Fruit fly (Drosophila melanogaster) whole organism, embryonic: ENCODE measurements around the gene Trf.
A peak's percentile ranks its signal among the peaks of the same experiment; 100 is the strongest.

Experiments used
- B-H1 ChIP-seq: fragments of 200-800 bp; sonication (Bioruptor generic); IDR thresholded peaks from 3 replicates; pipeline ENCODE4 v1.3.6; 2022; ENCODE audit warnings: missing biosample characterization, missing genetic modification characterization
- C15 ChIP-seq: fragments of 200-800 bp; sonication (Bioruptor generic); IDR thresholded peaks from 3 replicates; pipeline ENCODE4 v1.3.6; 2022; ENCODE audit warnings: missing biosample characterization, missing genetic modification characterization
- CG10274 ChIP-seq: fragments of 200-800 bp; sonication (Bioruptor generic); optimal IDR thresholded peaks from 3 replicates; lab custom pipeline; 2017; ENCODE audit warnings: missing biosample characterization, mild to moderate bottlenecking, missing genetic modification characterization
- CG10321 ChIP-seq: fragments of 200-800 bp; sonication (Bioruptor generic); IDR thresholded peaks from 2 replicates; pipeline ENCODE4 v1.3.6; 2022; ENCODE audit warnings: missing biosample characterization, missing genetic modification characterization
- CG10462 ChIP-seq: fragments of 200-800 bp; sonication (Bioruptor generic); optimal IDR thresholded peaks from 2 replicates; lab custom pipeline; 2016; ENCODE audit warnings: missing biosample characterization, missing genetic modification characterization
- CG10979 ChIP-seq: fragments of 200-800 bp; sonication (Bioruptor generic); optimal IDR thresholded peaks from 2 replicates; lab custom pipeline; 2018; ENCODE audit warnings: missing biosample characterization, mild to moderate bottlenecking, missing genetic modification characterization, moderate library complexity
- CG11504 ChIP-seq: fragments of 200-800 bp; sonication (Bioruptor generic); optimal IDR thresholded peaks from 3 replicates; lab custom pipeline; 2019; ENCODE audit warnings: missing biosample characterization, mild to moderate bottlenecking, missing genetic modification characterization, moderate library complexity
- CG13123 ChIP-seq: fragments of 200-800 bp; sonication (Bioruptor generic); optimal IDR thresholded peaks from 2 replicates; lab custom pipeline; 2016; ENCODE audit warnings: missing biosample characterization, missing genetic modification characterization
- CG14710 ChIP-seq: fragments of 200-800 bp; sonication (Bioruptor generic); optimal IDR thresholded peaks from 3 replicates; lab custom pipeline; 2019; ENCODE audit warnings: missing biosample characterization, mild to moderate bottlenecking, missing genetic modification characterization, moderate library complexity
- CG17359 ChIP-seq: fragments of 200-800 bp; sonication (Bioruptor generic); optimal IDR thresholded peaks from 3 replicates; lab custom pipeline; 2018; ENCODE audit warnings: missing biosample characterization, mild to moderate bottlenecking, missing genetic modification characterization, moderate library complexity
- CG1832 ChIP-seq: fragments of 200-800 bp; sonication (Bioruptor generic); optimal IDR thresholded peaks from 2 replicates; lab custom pipeline; 2017; ENCODE audit warnings: missing biosample characterization, mild to moderate bottlenecking, missing genetic modification characterization, inconsistent platforms
- CG18619 ChIP-seq: fragments of 200-800 bp; sonication (Bioruptor generic); optimal IDR thresholded peaks from 3 replicates; lab custom pipeline; 2017; ENCODE audit warnings: missing biosample characterization, mild to moderate bottlenecking, missing genetic modification characterization
- CG2116 ChIP-seq: fragments of 200-800 bp; sonication (Bioruptor generic); optimal IDR thresholded peaks from 3 replicates; lab custom pipeline; 2018; ENCODE audit warnings: missing biosample characterization, mild to moderate bottlenecking, missing genetic modification characterization
- CG3407 ChIP-seq: fragments of 200-800 bp; sonication (Bioruptor generic); optimal IDR thresholded peaks from 2 replicates; lab custom pipeline; 2018; ENCODE audit warnings: missing biosample characterization, mild to moderate bottlenecking, missing genetic modification characterization
- CG4730 ChIP-seq: fragments of 200-800 bp; sonication (Bioruptor generic); IDR thresholded peaks from 2 replicates; pipeline ENCODE4 v1.3.6; 2022; ENCODE audit warnings: missing biosample characterization, missing genetic modification characterization
- CG6272 ChIP-seq: fragments of 200-800 bp; sonication (Bioruptor generic); IDR thresholded peaks from 2 replicates; pipeline ENCODE4 v1.3.6; 2022; ENCODE audit warnings: missing biosample characterization, missing genetic modification characterization
- CG6813 ChIP-seq: fragments of 200-800 bp; sonication (Bioruptor generic); optimal IDR thresholded peaks from 2 replicates; lab custom pipeline; 2017; ENCODE audit warnings: missing biosample characterization, missing genetic modification characterization, mild to moderate bottlenecking, moderate library complexity, missing genetic modification reagents
- CG7372 ChIP-seq: fragments of 200-800 bp; sonication (Bioruptor generic); IDR thresholded peaks from 2 replicates; pipeline ENCODE4 v1.3.6; 2022; ENCODE audit warnings: missing biosample characterization, missing genetic modification characterization
- CG8089 ChIP-seq: fragments of 200-800 bp; sonication (Bioruptor generic); optimal IDR thresholded peaks from 3 replicates; lab custom pipeline; 2016; ENCODE audit warnings: missing biosample characterization, missing genetic modification characterization
- CG8765 ChIP-seq: fragments of 200-800 bp; sonication (Bioruptor generic); IDR thresholded peaks from 2 replicates; pipeline ENCODE4 v1.3.6; 2022; ENCODE audit warnings: missing biosample characterization, missing genetic modification characterization
- CG9437 ChIP-seq: fragments of 200-800 bp; sonication (Bioruptor generic); optimal IDR thresholded peaks from 2 replicates; lab custom pipeline; 2018; ENCODE audit warnings: missing biosample characterization, mild to moderate bottlenecking, missing genetic modification characterization
- Dad ChIP-seq: fragments of 200-800 bp; sonication (Bioruptor generic); optimal IDR thresholded peaks from 3 replicates; lab custom pipeline; 2016; ENCODE audit warnings: missing biosample characterization, missing genetic modification characterization
- Dbx ChIP-seq: fragments of 200-800 bp; sonication (Bioruptor generic); IDR thresholded peaks from 3 replicates; pipeline ENCODE4 v1.3.6; 2022; ENCODE audit warnings: missing biosample characterization, missing genetic modification characterization
- E2f1 ChIP-seq: fragments of 200-800 bp; sonication (Bioruptor generic); IDR thresholded peaks from 2 replicates; pipeline ENCODE4 v1.3.6; 2022; ENCODE audit warnings: missing biosample characterization, missing genetic modification characterization
- Elba2 ChIP-seq: fragments of 200-800 bp; sonication (Bioruptor generic); optimal IDR thresholded peaks from 3 replicates; lab custom pipeline; 2016; ENCODE audit warnings: missing biosample characterization, missing genetic modification characterization
- Ets65A ChIP-seq: fragments of 200-800 bp; sonication (Bioruptor generic); peaks from one replicate; lab custom pipeline; 2016; ENCODE audit warnings: missing biosample characterization, missing genetic modification characterization
- HLHmδ ChIP-seq: fragments of 200-800 bp; sonication (Bioruptor generic); optimal IDR thresholded peaks from 2 replicates; lab custom pipeline; 2018; ENCODE audit warnings: missing biosample characterization, mild to moderate bottlenecking, missing genetic modification characterization, moderate library complexity
- HmgD ChIP-seq: fragments of 200-800 bp; sonication (Bioruptor generic); optimal IDR thresholded peaks from 3 replicates; lab custom pipeline; 2016; ENCODE audit warnings: missing biosample characterization, missing genetic modification characterization
- Hsf ChIP-seq: fragments of 200-800 bp; sonication (Bioruptor generic); optimal IDR thresholded peaks from 3 replicates; lab custom pipeline; 2016; ENCODE audit warnings: missing biosample characterization, missing genetic modification characterization
- Oaz ChIP-seq: fragments of 200-800 bp; sonication (Bioruptor generic); IDR thresholded peaks from 2 replicates; pipeline ENCODE4 v1.3.6; 2022; ENCODE audit warnings: missing biosample characterization, missing genetic modification characterization
- Rx ChIP-seq: fragments of 200-800 bp; sonication (Bioruptor generic); IDR thresholded peaks from 2 replicates; pipeline ENCODE4 v1.3.6; 2022; ENCODE audit warnings: missing biosample characterization, missing genetic modification characterization
- Xrp1 ChIP-seq: fragments of 200-800 bp; sonication (Bioruptor generic); IDR thresholded peaks from 2 replicates; pipeline ENCODE4 v1.3.6; 2022; ENCODE audit warnings: missing biosample characterization, missing genetic modification characterization
- ap ChIP-seq: fragments of 200-800 bp; sonication (Bioruptor generic); IDR thresholded peaks from 2 replicates; pipeline ENCODE4 v1.3.6; 2022; ENCODE audit warnings: missing biosample characterization, missing genetic modification characterization
- ara ChIP-seq: fragments of 200-800 bp; sonication (Bioruptor generic); IDR thresholded peaks from 2 replicates; pipeline ENCODE4 v1.3.6; 2022; ENCODE audit warnings: missing biosample characterization, missing genetic modification characterization
- bcd ChIP-seq: fragments of 200-800 bp; sonication (Bioruptor generic); optimal IDR thresholded peaks from 2 replicates; lab custom pipeline; 2017; ENCODE audit warnings: missing biosample characterization, mild to moderate bottlenecking, missing genetic modification characterization
- bowl ChIP-seq: fragments of 200-800 bp; sonication (Bioruptor generic); IDR thresholded peaks from 2 replicates; pipeline ENCODE4 v1.3.6; 2022; ENCODE audit warnings: missing biosample characterization, missing genetic modification characterization
- bsh ChIP-seq, 2 experiments: fragments of 200-800 bp; sonication (Bioruptor generic); optimal IDR thresholded peaks; 2 replicates each; lab custom pipeline; 2017 to 2018; ENCODE audit warnings: mild to moderate bottlenecking in 2 of 2, missing biosample characterization in 2 of 2, missing genetic modification characterization in 2 of 2, moderate library complexity in 1 of 2
- ems ChIP-seq: fragments of 200-800 bp; sonication (Bioruptor generic); optimal IDR thresholded peaks from 3 replicates; lab custom pipeline; 2016; ENCODE audit warnings: missing biosample characterization, missing genetic modification characterization
- fd102C ChIP-seq: fragments of 200-800 bp; sonication (Bioruptor generic); optimal IDR thresholded peaks from 2 replicates; lab custom pipeline; 2018; ENCODE audit warnings: missing biosample characterization, mild to moderate bottlenecking, missing genetic modification characterization, moderate library complexity
- gcm ChIP-seq: fragments of 200-800 bp; sonication (Bioruptor generic); optimal IDR thresholded peaks from 2 replicates; lab custom pipeline; 2019; ENCODE audit warnings: missing biosample characterization, mild to moderate bottlenecking, missing genetic modification characterization, moderate library complexity
- hbn ChIP-seq: fragments of 200-800 bp; sonication (Bioruptor generic); IDR thresholded peaks from 2 replicates; pipeline ENCODE4 v1.3.6; 2022; ENCODE audit warnings: missing biosample characterization, missing genetic modification characterization; ENCODE audit not compliant: partially characterized antibody
- jigr1 ChIP-seq: fragments of 200-800 bp; sonication (Bioruptor generic); IDR thresholded peaks from 3 replicates; pipeline ENCODE4 v1.3.6; 2022; ENCODE audit warnings: missing biosample characterization, missing genetic modification characterization
- jumu ChIP-seq: fragments of 200-800 bp; sonication (Bioruptor generic); optimal IDR thresholded peaks from 3 replicates; lab custom pipeline; 2016; ENCODE audit warnings: missing biosample characterization, missing genetic modification characterization
- lola ChIP-seq, 3 experiments: fragments of >200 bp in 2 of 3; fragments of 200-800 bp in 1 of 3; sonication (Bioruptor generic) in 1 of 3; optimal IDR thresholded peaks; 2 replicates each; lab custom pipeline; 2017 to 2019; ENCODE audit warnings: missing biosample characterization in 3 of 3, missing genetic modification characterization in 3 of 3, mild to moderate bottlenecking in 1 of 3, moderate library complexity in 1 of 3
- maf-S ChIP-seq: fragments of 200-800 bp; sonication (Bioruptor generic); optimal IDR thresholded peaks from 2 replicates; lab custom pipeline; 2016; ENCODE audit warnings: missing biosample characterization, missing genetic modification characterization
- nau ChIP-seq: fragments of 200-800 bp; sonication (Bioruptor generic); optimal IDR thresholded peaks from 3 replicates; lab custom pipeline; 2017; ENCODE audit warnings: missing biosample characterization, mild to moderate bottlenecking, missing genetic modification characterization, missing genetic modification reagents
- odd ChIP-seq: fragments of 200-800 bp; sonication (Bioruptor generic); optimal IDR thresholded peaks from 2 replicates; lab custom pipeline; 2017; ENCODE audit warnings: missing biosample characterization, mild to moderate bottlenecking, missing genetic modification characterization
- run ChIP-seq: fragments of 200-800 bp; sonication (Bioruptor generic); optimal IDR thresholded peaks from 3 replicates; lab custom pipeline; 2018; ENCODE audit warnings: missing biosample characterization, mild to moderate bottlenecking, missing genetic modification characterization
- shn ChIP-seq: fragments of 200-800 bp; sonication (Bioruptor generic); optimal IDR thresholded peaks from 3 replicates; lab custom pipeline; 2016; ENCODE audit warnings: missing biosample characterization, missing genetic modification characterization
- tna ChIP-seq: fragments of 200-800 bp; sonication (Bioruptor generic); IDR thresholded peaks from 2 replicates; pipeline ENCODE4 v1.3.6; 2022; ENCODE audit warnings: missing biosample characterization, missing genetic modification characterization; ENCODE audit not compliant: partially characterized antibody
- trh ChIP-seq: fragments of 200-800 bp; sonication (Bioruptor generic); optimal IDR thresholded peaks from 2 replicates; lab custom pipeline; 2016; ENCODE audit warnings: missing biosample characterization, missing genetic modification characterization
- tx ChIP-seq: fragments of 200-800 bp; sonication (Bioruptor generic); optimal IDR thresholded peaks from 2 replicates; lab custom pipeline; 2016; ENCODE audit warnings: missing biosample characterization, missing genetic modification characterization
- yki ChIP-seq: fragments of >200 bp; optimal IDR thresholded peaks from 3 replicates; lab custom pipeline; 2018

Trf gene

dm6 chr2L:8072692-8073091, at the start of gene Trf, which contains the start of gene MED20 (continued):
- no peak for TF ChIP-seq ems (GFP tag; lab: Kevin White, UChicago)
- no peak for TF ChIP-seq Ets65A (GFP tag; lab: Kevin White, UChicago)
- TF ChIP-seq CG4730 (GFP tag; lab: Robert Waterston, UW) = no peak
- no peak for TF ChIP-seq tx (GFP tag; lab: Kevin White, UChicago)
- TF ChIP-seq CG17359 (tag; lab: Kevin White, UChicago) = no peak
- no peak for TF ChIP-seq Oaz (GFP tag; lab: Robert Waterston, UW)
- TF ChIP-seq jumu = no peak
- TF ChIP-seq run (tag; lab: Kevin White, UChicago) = no peak
- TF ChIP-seq CG10274 (GFP tag; lab: Kevin White, UChicago) = no peak
- no peak for TF ChIP-seq ap (GFP tag; lab: Robert Waterston, UW)
- TF ChIP-seq fd102C (GFP tag; lab: Kevin White, UChicago) = no peak
- no peak for TF ChIP-seq Dad (GFP tag; lab: Kevin White, UChicago)
- TF ChIP-seq bsh (GFP tag; optimal IDR thresholded peaks at IDR 0.05; lab: Kevin White, UChicago) = no peak
- TF ChIP-seq CG1832 (GFP tag; lab: Kevin White, UChicago) = no peak
- TF ChIP-seq ara (GFP tag; lab: Robert Waterston, UW) = no peak
- TF ChIP-seq yki = no peak
- no peak for TF ChIP-seq odd (GFP tag; lab: Kevin White, UChicago)
- TF ChIP-seq trh = no peak
- TF ChIP-seq CG14710 (tag; lab: Kevin White, UChicago) = peak; percentile 99
- no peak for TF ChIP-seq CG8089 (GFP tag; lab: Kevin White, UChicago)
- TF ChIP-seq Xrp1 (GFP tag; lab: Robert Waterston, UW) = no peak
- TF ChIP-seq CG6272 (GFP tag; lab: Robert Waterston, UW) = no peak
- TF ChIP-seq hbn = no peak
- TF ChIP-seq Elba2 (GFP tag; lab: Kevin White, UChicago) = no peak
- TF ChIP-seq bcd (GFP tag; lab: Kevin White, UChicago) = no peak
- no peak for TF ChIP-seq CG10321 (GFP tag; lab: Robert Waterston, UW)
- no peak for TF ChIP-seq E2f1 (GFP tag; lab: Robert Waterston, UW)
- TF ChIP-seq CG2116 = no peak
- no peak for TF ChIP-seq HLHmδ (GFP tag; lab: Kevin White, UChicago)
- TF ChIP-seq Hsf (GFP tag; lab: Kevin White, UChicago) = no peak
- TF ChIP-seq HmgD (GFP tag; lab: Kevin White, UChicago) = no peak
- TF ChIP-seq shn (GFP tag; lab: Kevin White, UChicago) = no peak
- no peak for TF ChIP-seq maf-S
- TF ChIP-seq CG11504 = no peak
- TF ChIP-seq CG13123 = no peak
- TF ChIP-seq nau = no peak
- no peak for TF ChIP-seq CG9437
- TF ChIP-seq CG6813 (GFP tag; lab: Kevin White, UChicago) = no peak
- no peak for TF ChIP-seq bowl
- no peak for TF ChIP-seq jigr1 (GFP tag; lab: Robert Waterston, UW)
- TF ChIP-seq Rx (GFP tag; lab: Robert Waterston, UW) = no peak
- TF ChIP-seq CG10462 (GFP tag; lab: Kevin White, UChicago) = no peak
- TF ChIP-seq CG18619 (GFP tag; lab: Kevin White, UChicago) = no peak
- TF ChIP-seq Dbx (GFP tag; lab: Robert Waterston, UW) = no peak
- TF ChIP-seq CG8765 (GFP tag; lab: Robert Waterston, UW) = no peak
- TF ChIP-seq tna (GFP tag; lab: Robert Waterston, UW) = no peak
- no peak for TF ChIP-seq lola (GFP tag; optimal IDR thresholded peaks at IDR 0.05; lab: Kevin White, UChicago)
- no peak for TF ChIP-seq CG7372 (GFP tag; lab: Robert Waterston, UW)
- no peak for TF ChIP-seq C15 (GFP tag; lab: Robert Waterston, UW)
- no peak for TF ChIP-seq B-H1
- peak; percentile 15 for TF ChIP-seq CG10979 (tag; lab: Kevin White, UChicago)
- TF ChIP-seq gcm (GFP tag; lab: Kevin White, UChicago) = no peak
- no peak for TF ChIP-seq CG3407 (GFP tag; lab: Kevin White, UChicago)
